Fruit fly (Drosophila melanogaster) whole organism, embryonic: ENCODE data around the gene CG12945.

Experiments used
- BEAF-32 ChIP-seq: fragments of 200-800 bp; sonication (Bioruptor generic); optimal IDR thresholded peaks from 3 replicates; lab custom pipeline; 2017; ENCODE audit warnings: missing biosample characterization, missing genetic modification characterization, mild to moderate bottlenecking, moderate library complexity, missing genetic modification reagents
- CG10366 ChIP-seq: fragments of 200-800 bp; sonication (Bioruptor generic); IDR thresholded peaks from 2 replicates; pipeline ENCODE4 v1.3.6; 2022; ENCODE audit warnings: missing biosample characterization, missing genetic modification characterization
- CG11085 ChIP-seq: fragments of 200-800 bp; sonication (Bioruptor generic); IDR thresholded peaks from 2 replicates; pipeline ENCODE4 v1.3.6; 2022; ENCODE audit warnings: missing biosample characterization, missing genetic modification characterization
- CG12104 ChIP-seq: fragments of 200-800 bp; sonication (Bioruptor generic); optimal IDR thresholded peaks from 3 replicates; lab custom pipeline; 2016; ENCODE audit warnings: missing biosample characterization, missing genetic modification characterization
- CG13894 ChIP-seq: fragments of 200-800 bp; sonication (Bioruptor generic); optimal IDR thresholded peaks from 3 replicates; lab custom pipeline; 2018; ENCODE audit warnings: missing biosample characterization, mild to moderate bottlenecking, missing genetic modification characterization, moderate library complexity
- CG14050 ChIP-seq: fragments of 200-800 bp; sonication (Bioruptor generic); IDR thresholded peaks from 3 replicates; pipeline ENCODE4 v1.3.6; 2022; ENCODE audit warnings: missing biosample characterization, missing genetic modification characterization
- CG14710 ChIP-seq: fragments of 200-800 bp; sonication (Bioruptor generic); optimal IDR thresholded peaks from 3 replicates; lab custom pipeline; 2019; ENCODE audit warnings: missing biosample characterization, mild to moderate bottlenecking, missing genetic modification characterization, moderate library complexity
- CG1529 ChIP-seq: fragments of 200-800 bp; sonication (Bioruptor generic); optimal IDR thresholded peaks from 3 replicates; lab custom pipeline; 2018; ENCODE audit warnings: missing biosample characterization, missing genetic modification characterization
- CG1602 ChIP-seq: fragments of 200-800 bp; sonication (Bioruptor generic); optimal IDR thresholded peaks from 3 replicates; lab custom pipeline; 2016; ENCODE audit warnings: missing biosample characterization, missing genetic modification characterization
- CG1647 ChIP-seq: fragments of 200-800 bp; sonication (Bioruptor generic); optimal IDR thresholded peaks from 3 replicates; lab custom pipeline; 2016; ENCODE audit warnings: missing biosample characterization, missing genetic modification characterization
- CG16813 ChIP-seq: fragments of 200-800 bp; sonication (Bioruptor generic); IDR thresholded peaks from 3 replicates; pipeline ENCODE4 v1.3.6; 2022; ENCODE audit warnings: missing biosample characterization, missing genetic modification characterization; ENCODE audit not compliant: partially characterized antibody
- CG2678 ChIP-seq: fragments of 200-800 bp; sonication (Bioruptor generic); optimal IDR thresholded peaks from 3 replicates; lab custom pipeline; 2019; ENCODE audit warnings: missing biosample characterization, mild to moderate bottlenecking, missing genetic modification characterization, moderate library complexity
- CG30020 ChIP-seq: fragments of 200-800 bp; optimal IDR thresholded peaks from 2 replicates; lab custom pipeline; 2019; ENCODE audit warnings: missing biosample characterization, mild to moderate bottlenecking, missing genetic modification characterization, moderate library complexity
- CG31224 ChIP-seq: fragments of 200-800 bp; sonication (Bioruptor generic); IDR thresholded peaks from 2 replicates; pipeline ENCODE4 v1.3.6; 2022; ENCODE audit warnings: missing biosample characterization, missing genetic modification characterization
- CG32532 ChIP-seq: fragments of 200-800 bp; sonication (Bioruptor generic); IDR thresholded peaks from 2 replicates; pipeline ENCODE4 v1.3.6; 2022; ENCODE audit warnings: missing biosample characterization, missing genetic modification characterization
- CG3407 ChIP-seq: fragments of 200-800 bp; sonication (Bioruptor generic); optimal IDR thresholded peaks from 2 replicates; lab custom pipeline; 2018; ENCODE audit warnings: missing biosample characterization, mild to moderate bottlenecking, missing genetic modification characterization
- CG34224 ChIP-seq: fragments of 200-800 bp; sonication (Bioruptor generic); IDR thresholded peaks from 3 replicates; pipeline ENCODE4 v1.3.6; 2022; ENCODE audit warnings: missing biosample characterization, missing genetic modification characterization; ENCODE audit not compliant: partially characterized antibody
- CG3995 ChIP-seq: fragments of 200-800 bp; sonication (Bioruptor generic); optimal IDR thresholded peaks from 3 replicates; lab custom pipeline; 2016; ENCODE audit warnings: missing biosample characterization, missing genetic modification characterization
- CG4707 ChIP-seq: fragments of 200-800 bp; sonication (Bioruptor generic); optimal IDR thresholded peaks from 2 replicates; lab custom pipeline; 2018; ENCODE audit warnings: missing biosample characterization, mild to moderate bottlenecking, missing genetic modification characterization, moderate library complexity
- CG7745 ChIP-seq: fragments of 200-800 bp; sonication (Bioruptor generic); optimal IDR thresholded peaks from 2 replicates; lab custom pipeline; 2018; ENCODE audit warnings: missing biosample characterization, mild to moderate bottlenecking, missing genetic modification characterization, moderate library complexity
- CHES-1-like ChIP-seq: fragments of 200-800 bp; sonication (Bioruptor generic); optimal IDR thresholded peaks from 2 replicates; lab custom pipeline; 2016; ENCODE audit warnings: missing biosample characterization, missing genetic modification characterization
- Doc3 ChIP-seq: fragments of 200-800 bp; sonication (Bioruptor generic); IDR thresholded peaks from 3 replicates; pipeline ENCODE4 v1.3.6; 2022; ENCODE audit warnings: missing biosample characterization, missing genetic modification characterization; ENCODE audit not compliant: partially characterized antibody
- E2f2 ChIP-seq: fragments of 200-800 bp; sonication (Bioruptor generic); IDR thresholded peaks from 2 replicates; pipeline ENCODE4 v1.3.6; 2022; ENCODE audit warnings: missing biosample characterization, missing genetic modification characterization
- Ets97D ChIP-seq: fragments of 200-800 bp; sonication (Bioruptor generic); optimal IDR thresholded peaks from 3 replicates; lab custom pipeline; 2016; ENCODE audit warnings: missing biosample characterization, missing genetic modification characterization
- Fer1 ChIP-seq: fragments of 200-800 bp; sonication (Bioruptor generic); optimal IDR thresholded peaks from 2 replicates; lab custom pipeline; 2017; ENCODE audit warnings: missing biosample characterization, mild to moderate bottlenecking, missing genetic modification characterization
- Fer2 ChIP-seq: fragments of 200-800 bp; sonication (Bioruptor generic); optimal IDR thresholded peaks from 2 replicates; lab custom pipeline; 2018; ENCODE audit warnings: missing biosample characterization, mild to moderate bottlenecking, missing genetic modification characterization, moderate library complexity
- Fer3 ChIP-seq: fragments of 200-800 bp; sonication (Bioruptor generic); optimal IDR thresholded peaks from 2 replicates; lab custom pipeline; 2018; ENCODE audit warnings: missing biosample characterization, mild to moderate bottlenecking, missing genetic modification characterization, moderate library complexity
- HLH4C ChIP-seq: fragments of 200-800 bp; sonication (Bioruptor generic); IDR thresholded peaks from 3 replicates; pipeline ENCODE4 v1.3.6; 2022; ENCODE audit warnings: missing biosample characterization, missing genetic modification characterization; ENCODE audit not compliant: partially characterized antibody
- Jarid2 ChIP-seq: fragments of 200-800 bp; sonication (Bioruptor generic); optimal IDR thresholded peaks from 3 replicates; lab custom pipeline; 2017; ENCODE audit warnings: mild to moderate bottlenecking, missing biosample characterization, missing genetic modification reagents, missing genetic modification characterization
- MBD-R2 ChIP-seq: fragments of 200-800 bp; sonication (Bioruptor generic); IDR thresholded peaks from 2 replicates; pipeline ENCODE4 v1.3.6; 2022; ENCODE audit warnings: missing biosample characterization, missing genetic modification characterization
- MESR4 ChIP-seq: fragments of 200-800 bp; sonication (Bioruptor generic); optimal IDR thresholded peaks from 2 replicates; lab custom pipeline; 2018; ENCODE audit warnings: missing biosample characterization, mild to moderate bottlenecking, missing genetic modification characterization, moderate library complexity
- Mad ChIP-seq: fragments of 200-800 bp; sonication (Bioruptor generic); optimal IDR thresholded peaks from 2 replicates; lab custom pipeline; 2016; ENCODE audit warnings: missing biosample characterization, missing genetic modification characterization
- Med ChIP-seq: fragments of 200-800 bp; sonication (Bioruptor generic); peaks from one replicate; lab custom pipeline; 2016; ENCODE audit warnings: missing biosample characterization, missing genetic modification characterization, mild to moderate bottlenecking, inconsistent platforms, moderate library complexity
- Pdp1 ChIP-seq, 2 experiments: fragments of 200-800 bp; sonication (Bioruptor generic); optimal IDR thresholded peaks; 3 replicates each; lab custom pipeline; 2016; ENCODE audit warnings: missing biosample characterization in 2 of 2, missing genetic modification characterization in 2 of 2, mild to moderate bottlenecking in 1 of 2, moderate library complexity in 1 of 2
- Ravus ChIP-seq: fragments of 200-800 bp; sonication (Bioruptor generic); IDR thresholded peaks from 2 replicates; pipeline ENCODE4 v1.3.6; 2022; ENCODE audit warnings: missing biosample characterization, missing genetic modification characterization
- Sin3A ChIP-seq: fragments of >200 bp; optimal IDR thresholded peaks from 2 replicates; lab custom pipeline; 2018
- YL-1 ChIP-seq: fragments of 200-800 bp; sonication (Bioruptor generic); optimal IDR thresholded peaks from 3 replicates; lab custom pipeline; 2017; ENCODE audit warnings: missing biosample characterization, mild to moderate bottlenecking, missing genetic modification characterization
- aop ChIP-seq: fragments of 200-800 bp; sonication (Bioruptor generic); IDR thresholded peaks from 2 replicates; pipeline ENCODE4 v1.3.6; 2022; ENCODE audit warnings: missing biosample characterization, missing genetic modification characterization
- bab2 ChIP-seq: fragments of 200-800 bp; sonication (Bioruptor generic); optimal IDR thresholded peaks from 2 replicates; lab custom pipeline; 2016; ENCODE audit warnings: missing biosample characterization, missing genetic modification characterization
- cg ChIP-seq: fragments of 200-800 bp; sonication (Bioruptor generic); optimal IDR thresholded peaks from 3 replicates; lab custom pipeline; 2019; ENCODE audit warnings: missing biosample characterization, mild to moderate bottlenecking, missing genetic modification characterization, moderate library complexity
- ham ChIP-seq: fragments of 200-800 bp; sonication (Bioruptor generic); IDR thresholded peaks from 2 replicates; pipeline ENCODE4 v1.3.6; 2022; ENCODE audit warnings: missing biosample characterization, missing genetic modification characterization
- kah ChIP-seq: fragments of 200-800 bp; sonication (Bioruptor generic); optimal IDR thresholded peaks from 2 replicates; lab custom pipeline; 2018; ENCODE audit warnings: missing biosample characterization, mild to moderate bottlenecking, missing genetic modification characterization
- knrl ChIP-seq: fragments of 200-800 bp; sonication (Bioruptor generic); IDR thresholded peaks from 3 replicates; pipeline ENCODE4 v1.3.6; 2022; ENCODE audit warnings: missing biosample characterization, missing genetic modification characterization; ENCODE audit not compliant: partially characterized antibody
- pnt ChIP-seq: fragments of 200-800 bp; sonication (Bioruptor generic); optimal IDR thresholded peaks from 3 replicates; lab custom pipeline; 2016; ENCODE audit warnings: missing biosample characterization, missing genetic modification characterization
- pzg ChIP-seq: fragments of 200-800 bp; sonication (Bioruptor generic); optimal IDR thresholded peaks from 3 replicates; lab custom pipeline; 2018; ENCODE audit warnings: missing biosample characterization, mild to moderate bottlenecking, missing genetic modification characterization, moderate library complexity
- slbo ChIP-seq: fragments of 200-800 bp; sonication (Bioruptor generic); IDR thresholded peaks from 2 replicates; pipeline ENCODE4 v1.3.6; 2022; ENCODE audit warnings: missing biosample characterization, missing genetic modification characterization
- trem ChIP-seq: fragments of 200-800 bp; optimal IDR thresholded peaks from 3 replicates; lab custom pipeline; 2019; ENCODE audit warnings: missing biosample characterization, mild to moderate bottlenecking, missing genetic modification characterization, moderate library complexity
- zen2 ChIP-seq: fragments of 200-800 bp; sonication (Bioruptor generic); IDR thresholded peaks from 3 replicates; pipeline ENCODE4 v1.3.6; 2022; ENCODE audit warnings: missing biosample characterization, missing genetic modification characterization; ENCODE audit not compliant: partially characterized antibody
- zfh1 ChIP-seq: fragments of 200-800 bp; sonication (Bioruptor generic); IDR thresholded peaks from 3 replicates; pipeline ENCODE4 v1.3.6; 2022; ENCODE audit warnings: missing biosample characterization, missing genetic modification characterization

The CG12945 gene

DNA sequence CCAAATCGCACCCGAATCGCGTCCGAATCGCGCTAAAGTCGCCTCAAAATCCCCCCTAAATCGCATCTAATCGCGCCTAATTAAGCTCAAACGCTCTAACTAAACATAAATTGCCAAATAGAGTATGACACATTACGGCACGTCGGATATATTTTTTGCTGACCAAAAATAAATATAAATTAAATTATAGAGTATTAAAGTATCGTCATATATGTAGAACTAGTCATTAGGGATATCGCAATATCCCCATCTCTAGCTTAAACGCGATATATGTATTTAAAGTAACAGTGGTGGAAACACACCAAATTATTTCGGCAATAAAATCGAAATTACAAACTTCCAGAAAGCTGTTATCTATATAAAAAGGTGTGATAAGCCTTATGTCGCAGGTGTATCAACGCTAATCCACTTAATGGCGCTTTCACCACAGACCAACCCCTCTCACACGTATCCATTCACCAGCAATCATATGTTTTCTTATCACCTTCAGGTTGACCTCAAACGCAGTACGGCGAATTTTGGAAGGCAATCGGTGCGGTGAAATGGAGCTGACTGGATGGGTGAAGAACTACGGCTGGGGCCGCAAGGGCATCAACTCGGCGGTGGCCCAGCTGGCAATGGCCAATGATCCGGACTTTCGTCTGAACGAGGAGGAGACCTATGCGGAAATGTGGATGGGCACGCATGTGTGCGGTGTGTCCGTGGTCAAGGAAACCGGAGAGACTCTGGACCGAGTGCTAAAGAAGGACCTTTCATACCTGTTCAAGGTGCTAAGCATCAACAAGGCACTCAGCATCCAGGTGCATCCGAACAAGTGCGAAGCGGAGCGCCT is 31.4 kb downstream of the CG12945 start, which contains the start of gene Mpi (continued):
- TF ChIP-seq Pdp1 (GFP tag; optimal IDR thresholded peaks at IDR 0.05; lab: Kevin White, UChicago) (peak in 1 of 2 experiments; percentile 33), CG2678 (tag; lab: Kevin White, UChicago) (no peak), CG31224 (no peak), Mad (no peak), CG1647 (no peak), CG10366 (peak; percentile 13; the same call in 1 of the 2 replicates), slbo (peak; percentile 19; the same call in 1 of the 2 replicates), Ravus (no peak), pnt (GFP tag; lab: Kevin White, UChicago) (no peak), Jarid2 (GFP tag; lab: Kevin White, UChicago) (no peak), Fer1 (peak; percentile 43), cg (GFP tag; lab: Kevin White, UChicago) (no peak), Fer3 (no peak), CG12104 (no peak)

- TF ChIP-seq CG32532 (GFP tag; lab: Robert Waterston, UW) (no peak), ham (GFP tag; lab: Robert Waterston, UW) (no peak), E2f2 (peak; percentile 70), CG1529 (GFP tag; lab: Kevin White, UChicago) (no peak), Doc3 (GFP tag; lab: Robert Waterston, UW) (peak; percentile 70), CG1602 (GFP tag; lab: Kevin White, UChicago) (no peak), Ets97D (GFP tag; lab: Kevin White, UChicago) (no peak), CG14050 (GFP tag; lab: Robert Waterston, UW) (no peak), CG7745 (tag; lab: Kevin White, UChicago) (no peak), CHES-1-like (no peak), zen2 (GFP tag; lab: Robert Waterston, UW) (peak; percentile 8; the same call in 1 of the 3 replicates), CG16813 (GFP tag; lab: Robert Waterston, UW) (peak; percentile 48; the same call in 2 of the 3 replicates), pzg (GFP tag; lab: Kevin White, UChicago) (peak; percentile 38), CG3995 (GFP tag; lab: Kevin White, UChicago) (peak; percentile 32), CG30020 (tag; lab: Kevin White, UChicago) (no peak), CG3407 (GFP tag; lab: Kevin White, UChicago) (no peak), CG4707 (GFP tag; lab: Kevin White, UChicago) (no peak), bab2 (GFP tag; lab: Kevin White, UChicago) (no peak), aop (no peak), trem (peak; percentile 36), Fer2 (tag; lab: Kevin White, UChicago) (no peak), CG11085 (GFP tag; lab: Robert Waterston, UW) (no peak), BEAF-32 (GFP tag; lab: Kevin White, UChicago) (peak; percentile 62), CG14710 (tag; lab: Kevin White, UChicago) (peak; percentile 39), zfh1 (GFP tag; lab: Robert Waterston, UW) (no peak), Sin3A (lab: Kevin White, UChicago) (peak; percentile 22), kah (GFP tag; lab: Kevin White, UChicago) (peak; percentile 94), MBD-R2 (GFP tag; lab: Robert Waterston, UW) (peak; percentile 72), HLH4C (GFP tag; lab: Robert Waterston, UW) (peak; percentile 61), YL-1 (GFP tag; lab: Kevin White, UChicago) (no peak), CG34224 (GFP tag; lab: Robert Waterston, UW) (peak; percentile 70), MESR4 (no peak), CG13894 (tag; lab: Kevin White, UChicago) (no peak), knrl (peak; percentile 32; the same call in 1 of the 3 replicates), Med (no peak)
Observed at dm6 chr3R:9756187-9756586, 34.8 kb downstream of the CG12945 start, which contains the start of the genes Alg12 and Rpt3R. Gene Alg12 (plus strand): TSS chr3R:9756491. Gene Rpt3R (minus strand): TSS chr3R:9756510.
